Fruit fly (Drosophila melanogaster) whole organism, adult: ENCODE measurements around the gene Lip2.

Experiments
- CG14711 ChIP-seq: fragments of 200-800 bp; sonication (Bioruptor generic); optimal IDR thresholded peaks from 2 replicates; lab custom pipeline; 2018; ENCODE audit warnings: missing biosample characterization, mild to moderate bottlenecking, missing genetic modification characterization, moderate library complexity
- CG5204 ChIP-seq: fragments of 200-800 bp; sonication (Bioruptor generic); optimal IDR thresholded peaks from 2 replicates; lab custom pipeline; 2016; ENCODE audit warnings: missing biosample characterization, missing genetic modification characterization
- CG7045 ChIP-seq: fragments of 200-800 bp; sonication (Bioruptor generic); optimal IDR thresholded peaks from 2 replicates; lab custom pipeline; 2017; ENCODE audit warnings: missing biosample characterization, mild to moderate bottlenecking, missing genetic modification characterization
- CG7101 ChIP-seq: fragments of 200-800 bp; sonication (Bioruptor generic); optimal IDR thresholded peaks from 2 replicates; lab custom pipeline; 2018; ENCODE audit warnings: missing biosample characterization, mild to moderate bottlenecking, missing genetic modification characterization, moderate library complexity
- Hr96 ChIP-seq: fragments of 200-800 bp; sonication (Bioruptor generic); optimal IDR thresholded peaks from 2 replicates; lab custom pipeline; 2016; ENCODE audit warnings: missing biosample characterization, missing genetic modification characterization
- bab1 ChIP-seq: fragments of 200-800 bp; sonication (Bioruptor generic); optimal IDR thresholded peaks from 3 replicates; lab custom pipeline; 2019; ENCODE audit warnings: missing biosample characterization, mild to moderate bottlenecking, missing genetic modification characterization, moderate library complexity
- cic ChIP-seq: fragments of 200-800 bp; sonication (Bioruptor generic); optimal IDR thresholded peaks from 2 replicates; lab custom pipeline; 2017; ENCODE audit warnings: missing biosample characterization, mild to moderate bottlenecking, missing genetic modification characterization, moderate library complexity
- kay ChIP-seq: fragments of 200-800 bp; sonication (Bioruptor generic); peaks from one replicate; lab custom pipeline; 2016; ENCODE audit warnings: missing biosample characterization, missing genetic modification characterization, borderline replicate concordance
- ovo ChIP-seq: fragments of 200-800 bp; sonication (Bioruptor generic); optimal IDR thresholded peaks from 2 replicates; lab custom pipeline; 2016; ENCODE audit warnings: missing biosample characterization, missing genetic modification characterization
- pad ChIP-seq: fragments of 200-800 bp; sonication (Bioruptor generic); optimal IDR thresholded peaks from 3 replicates; lab custom pipeline; 2017; ENCODE audit warnings: missing biosample characterization, missing genetic modification characterization, mild to moderate bottlenecking, moderate library complexity, missing genetic modification reagents
- tj ChIP-seq: fragments of 200-800 bp; sonication (Bioruptor generic); optimal IDR thresholded peaks from 3 replicates; lab custom pipeline; 2017; ENCODE audit warnings: missing biosample characterization, mild to moderate bottlenecking, missing genetic modification characterization, moderate library complexity
- toe ChIP-seq: fragments of 200-800 bp; sonication (Bioruptor generic); optimal IDR thresholded peaks from 2 replicates; lab custom pipeline; 2016; ENCODE audit warnings: missing biosample characterization, missing genetic modification characterization

- no peak for TF ChIP-seq CG14711 (tag; lab: Kevin White, UChicago)
- TF ChIP-seq CG5204 (GFP tag; lab: Kevin White, UChicago): no peak
- TF ChIP-seq Hr96 (GFP tag; lab: Kevin White, UChicago): no peak
- TF ChIP-seq ovo (GFP tag; lab: Kevin White, UChicago): no peak
- TF ChIP-seq pad (GFP tag; lab: Kevin White, UChicago): no peak
- no peak for TF ChIP-seq tj (GFP tag; lab: Kevin White, UChicago)
- TF ChIP-seq CG7101 (tag; lab: Kevin White, UChicago): no peak
- no peak for TF ChIP-seq cic (GFP tag; lab: Kevin White, UChicago)
- no peak for TF ChIP-seq CG7045 (GFP tag; lab: Kevin White, UChicago)
- no peak for TF ChIP-seq toe
- no peak for TF ChIP-seq kay (GFP tag; lab: Kevin White, UChicago)
- no peak for TF ChIP-seq bab1 (GFP tag; lab: Kevin White, UChicago)
These were observed 20.5 kb downstream of the Lip2 start for dm6 chr2L:10688764-10689163.
